Fruit fly (Drosophila melanogaster): ENCODE results near the gene CycJ.

- TF ChIP-seq CG32121 (GFP tag; IDR thresholded peaks at IDR 0.05) (no peak), fd96Ca (GFP tag; IDR thresholded peaks at IDR 0.05) (no peak), CG8301 (tag; optimal IDR thresholded peaks at IDR 0.05) (no peak), CG4496 (GFP tag; IDR thresholded peaks at IDR 0.05) (0 out of 3 replicates have a peak, but pooled peaks have one; percentile 8), CG34367 (tag; optimal IDR thresholded peaks at IDR 0.05) (no peak), EcR (GFP tag; optimal IDR thresholded peaks at IDR 0.05) (no peak), CG10348 (GFP tag; IDR thresholded peaks at IDR 0.05) (no peak), Snoo (tag; optimal IDR thresholded peaks at IDR 0.05) (no peak), CG14655 (GFP tag; optimal IDR thresholded peaks at IDR 0.05) (no peak)
Observed at dm6 chr3L:3466200-3466599, at the start of gene CycJ.

Data from whole organism, pupa.